Worm (Caenorhabditis elegans) whole organism, L1 larva: ENCODE data around the gene R05A10.7.
A peak's percentile ranks its signal among the peaks of the same experiment; 100 is the strongest.

Experiments used
- C16A3.4 ChIP-seq: fragments of 150-350 bp; optimal IDR thresholded peaks from 2 replicates; lab custom pipeline; 2014; ENCODE audit warnings: missing biosample characterization, missing genetic modification characterization
- C34B4.2 ChIP-seq: sonication (generic microtip); optimal IDR thresholded peaks from 2 replicates; lab custom pipeline; 2017; ENCODE audit warnings: mild to moderate bottlenecking, missing genetic modification characterization, missing compliant biosample characterization
- F16B12.6 ChIP-seq: fragments of 150-350 bp; optimal IDR thresholded peaks from 2 replicates; lab custom pipeline; 2014; ENCODE audit warnings: missing biosample characterization, missing genetic modification characterization
- aha-1 ChIP-seq: fragments of 150-350 bp; optimal IDR thresholded peaks from 2 replicates; lab custom pipeline; 2014; ENCODE audit warnings: missing biosample characterization, missing genetic modification characterization
- alr-1 ChIP-seq: fragments of 200-800 bp; sonication (Bioruptor generic); optimal IDR thresholded peaks from 2 replicates; lab custom pipeline; 2018; ENCODE audit warnings: borderline replicate concordance, mild to moderate bottlenecking, missing genetic modification characterization, missing compliant biosample characterization
- ceh-63 ChIP-seq: fragments of 200-800 bp; sonication (Bioruptor generic); optimal IDR thresholded peaks from 2 replicates; lab custom pipeline; 2018; ENCODE audit warnings: mild to moderate bottlenecking, missing genetic modification characterization, missing compliant biosample characterization
- ceh-90 ChIP-seq: sonication (generic microtip); optimal IDR thresholded peaks from 2 replicates; lab custom pipeline; 2016; ENCODE audit warnings: missing genetic modification characterization, missing compliant biosample characterization
- ces-1 ChIP-seq: fragments of 150-350 bp; optimal IDR thresholded peaks from 2 replicates; lab custom pipeline; 2014; ENCODE audit warnings: missing biosample characterization, missing genetic modification reagents, missing genetic modification characterization
- dpl-1 ChIP-seq, 3 experiments: fragments of 150-350 bp in 2 of 3; sonication (generic microtip) in 1 of 3; optimal IDR thresholded peaks; 2 replicates each; lab custom pipeline; 2014 to 2017; ENCODE audit warnings: missing biosample characterization in 3 of 3, missing genetic modification characterization in 3 of 3, missing genetic modification reagents in 3 of 3
- dsc-1 ChIP-seq: sonication (generic microtip); optimal IDR thresholded peaks from 2 replicates; lab custom pipeline; 2016; ENCODE audit warnings: mild to moderate bottlenecking, missing genetic modification characterization, missing compliant biosample characterization
- efl-1 ChIP-seq, 4 experiments: fragments of 150-350 bp; optimal IDR thresholded peaks in 3 of 4; peaks in 1 of 4; 1 replicate in 1 of 4; 2 replicates in 3 of 4; lab custom pipeline; 2014; ENCODE audit warnings: missing biosample characterization in 2 of 4, missing genetic modification characterization in 2 of 4, missing genetic modification reagents in 2 of 4
- egl-13 ChIP-seq: sonication (generic microtip); optimal IDR thresholded peaks from 2 replicates; lab custom pipeline; 2016; ENCODE audit warnings: missing genotype, missing genetic modification reagents, missing genetic modification characterization, missing compliant biosample characterization
- elt-3 ChIP-seq, 6 experiments: fragments of 150-350 bp in 1 of 6; sonication (generic microtip); optimal IDR thresholded peaks; 2 replicates each; lab custom pipeline; 2017 to 2018; ENCODE audit warnings: missing biosample characterization in 6 of 6, missing genetic modification characterization in 6 of 6, inconsistent platforms in 1 of 6
- fkh-10 ChIP-seq: sonication (generic microtip); optimal IDR thresholded peaks from 2 replicates; lab custom pipeline; 2017; ENCODE audit warnings: missing biosample characterization, missing genetic modification reagents, missing genetic modification characterization
- hlh-17 ChIP-seq: fragments of 200-800 bp; sonication (Bioruptor generic); optimal IDR thresholded peaks from 2 replicates; lab custom pipeline; 2018; ENCODE audit warnings: missing genetic modification characterization, mild to moderate bottlenecking, missing compliant biosample characterization, moderate library complexity, borderline replicate concordance
- hlh-4 ChIP-seq: sonication (generic microtip); optimal IDR thresholded peaks from 2 replicates; lab custom pipeline; 2016; ENCODE audit warnings: mild to moderate bottlenecking, missing genetic modification characterization, missing compliant biosample characterization
- hpl-2 ChIP-seq: fragments of 150-350 bp; optimal IDR thresholded peaks from 2 replicates; lab custom pipeline; 2014; ENCODE audit warnings: missing biosample characterization, missing genetic modification reagents, missing genetic modification characterization
- irx-1 ChIP-seq: sonication (generic microtip); optimal IDR thresholded peaks from 2 replicates; lab custom pipeline; 2016; ENCODE audit warnings: missing genetic modification characterization, missing compliant biosample characterization
- lin-13 ChIP-seq: fragments of 150-350 bp; optimal IDR thresholded peaks from 2 replicates; lab custom pipeline; 2014; ENCODE audit warnings: missing biosample characterization, missing genetic modification reagents, missing genetic modification characterization
- lin-14 ChIP-seq: fragments of 200-800 bp; sonication (Bioruptor generic); optimal IDR thresholded peaks from 2 replicates; lab custom pipeline; 2018; ENCODE audit warnings: mild to moderate bottlenecking, missing genetic modification characterization, moderate library complexity, missing compliant biosample characterization
- lir-3 ChIP-seq: sonication (generic microtip); optimal IDR thresholded peaks from 2 replicates; lab custom pipeline; 2016; ENCODE audit warnings: mild to moderate bottlenecking, missing genetic modification characterization, moderate library complexity, missing compliant biosample characterization; ENCODE audit not compliant: poor library complexity
- lsy-2 ChIP-seq, 2 experiments: fragments of 150-350 bp; optimal IDR thresholded peaks; 2 replicates each; lab custom pipeline; 2014; ENCODE audit warnings: missing biosample characterization in 2 of 2, missing genetic modification characterization in 2 of 2
- mab-9 ChIP-seq: fragments of 200-800 bp; sonication (Bioruptor generic); IDR thresholded peaks from 2 replicates; pipeline ENCODE4 v1.3.6; 2022; ENCODE audit warnings: missing genetic modification reagents, missing genetic modification characterization, missing compliant biosample characterization
- mep-1 ChIP-seq: fragments of 150-350 bp; optimal IDR thresholded peaks from 2 replicates; lab custom pipeline; 2014; ENCODE audit warnings: missing biosample characterization, missing genetic modification characterization
- nhr-12 ChIP-seq: sonication (generic microtip); optimal IDR thresholded peaks from 2 replicates; lab custom pipeline; 2017; ENCODE audit warnings: missing biosample characterization, missing genetic modification characterization
- nhr-20 ChIP-seq: sonication (generic microtip); optimal IDR thresholded peaks from 2 replicates; lab custom pipeline; 2016; ENCODE audit warnings: mild to moderate bottlenecking, missing genetic modification characterization, missing compliant biosample characterization
- nhr-71 ChIP-seq: sonication (generic microtip); optimal IDR thresholded peaks from 2 replicates; lab custom pipeline; 2016; ENCODE audit warnings: mild to moderate bottlenecking, missing genetic modification characterization, moderate library complexity, missing compliant biosample characterization
- nhr-77 ChIP-seq: fragments of 150-350 bp; optimal IDR thresholded peaks from 2 replicates; lab custom pipeline; 2014; ENCODE audit warnings: missing biosample characterization, missing genetic modification characterization
- nhr-84 ChIP-seq: sonication (generic microtip); optimal IDR thresholded peaks from 2 replicates; lab custom pipeline; 2017; ENCODE audit warnings: missing biosample characterization, missing genetic modification characterization
- pag-3 ChIP-seq: sonication (generic microtip); optimal IDR thresholded peaks from 2 replicates; lab custom pipeline; 2017; ENCODE audit warnings: missing genetic modification characterization, mild to moderate bottlenecking, missing compliant biosample characterization, antibody characterized with exemption, borderline replicate concordance; ENCODE audit not compliant: insufficient read depth
- pax-3 ChIP-seq: fragments of 200-800 bp; sonication (Bioruptor generic); optimal IDR thresholded peaks from 2 replicates; lab custom pipeline; 2018; ENCODE audit warnings: mild to moderate bottlenecking, missing genetic modification characterization, moderate library complexity, missing compliant biosample characterization
- rnt-1 ChIP-seq: sonication (generic microtip); optimal IDR thresholded peaks from 2 replicates; lab custom pipeline; 2016; ENCODE audit warnings: mild to moderate bottlenecking, missing genetic modification characterization, moderate library complexity, missing compliant biosample characterization
- skn-1 ChIP-seq: fragments of 150-350 bp; optimal IDR thresholded peaks from 2 replicates; lab custom pipeline; 2014; ENCODE audit warnings: missing biosample characterization, missing genetic modification characterization
- sptf-1 ChIP-seq: fragments of 150-350 bp; optimal IDR thresholded peaks from 2 replicates; lab custom pipeline; 2014; ENCODE audit warnings: missing biosample characterization, missing genetic modification characterization
- sup-37 ChIP-seq: fragments of 200-800 bp; sonication (Bioruptor generic); optimal IDR thresholded peaks from 2 replicates; lab custom pipeline; 2018; ENCODE audit warnings: mild to moderate bottlenecking, missing genetic modification characterization, missing compliant biosample characterization
- tlp-1 ChIP-seq: fragments of 150-350 bp; optimal IDR thresholded peaks from 2 replicates; lab custom pipeline; 2014; ENCODE audit warnings: missing biosample characterization, missing genetic modification characterization
- unc-30 ChIP-seq: sonication (generic microtip); optimal IDR thresholded peaks from 2 replicates; lab custom pipeline; 2017; ENCODE audit warnings: missing biosample characterization, missing genetic modification characterization
- unc-62 ChIP-seq: fragments of 150-350 bp; optimal IDR thresholded peaks from 2 replicates; lab custom pipeline; 2014; ENCODE audit warnings: missing biosample characterization, missing genetic modification reagents, missing genetic modification characterization
- unc-98 ChIP-seq: fragments of 200-800 bp; sonication (Bioruptor generic); IDR thresholded peaks from 2 replicates; pipeline ENCODE4 v1.3.6; 2022; ENCODE audit warnings: missing genetic modification characterization, missing compliant biosample characterization
- zag-1 ChIP-seq: fragments of 150-350 bp; optimal IDR thresholded peaks from 2 replicates; lab custom pipeline; 2014; ENCODE audit warnings: missing biosample characterization, missing genetic modification characterization
- zip-4 ChIP-seq: fragments of 200-800 bp; sonication (Bioruptor generic); optimal IDR thresholded peaks from 2 replicates; lab custom pipeline; 2018; ENCODE audit warnings: mild to moderate bottlenecking, missing genetic modification characterization, moderate library complexity, missing compliant biosample characterization

Gene R05A10.7

DNA sequence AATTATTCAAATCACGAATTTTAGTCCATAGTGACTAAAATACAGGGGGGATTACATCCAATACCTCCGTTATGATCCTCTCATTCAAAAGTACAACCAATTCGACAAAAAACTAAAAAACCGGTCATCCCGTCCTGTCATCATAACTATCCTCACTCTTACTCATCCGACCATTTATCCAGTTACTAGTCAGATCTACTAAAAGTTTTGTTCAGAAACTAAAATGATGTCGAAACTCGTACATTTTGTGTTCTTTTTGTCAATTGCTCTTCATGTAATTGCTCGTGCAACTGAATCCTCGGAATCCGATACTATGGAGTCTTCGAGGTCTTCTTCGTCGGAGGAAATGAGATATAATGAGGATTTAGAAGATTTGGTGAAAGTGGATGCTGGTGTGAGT, 14.4 kb upstream of the R05A10.7 start, which contains the start of gene R05A10.2:
Gene R05A10.2 (plus strand): TSS at position 214 of the 400 bp plus-strand sequence.
- TF ChIP-seq efl-1 (optimal IDR thresholded peaks at IDR 0.05; lab: Kevin White, UChicago) = no peak
- peak in 1 of 2 experiments; percentile 71 for TF ChIP-seq efl-1 (GFP tag; optimal IDR thresholded peaks at IDR 0.05 in 1 of 2; lab: Kevin White, UChicago)
- TF ChIP-seq ces-1 = no peak

DNA sequence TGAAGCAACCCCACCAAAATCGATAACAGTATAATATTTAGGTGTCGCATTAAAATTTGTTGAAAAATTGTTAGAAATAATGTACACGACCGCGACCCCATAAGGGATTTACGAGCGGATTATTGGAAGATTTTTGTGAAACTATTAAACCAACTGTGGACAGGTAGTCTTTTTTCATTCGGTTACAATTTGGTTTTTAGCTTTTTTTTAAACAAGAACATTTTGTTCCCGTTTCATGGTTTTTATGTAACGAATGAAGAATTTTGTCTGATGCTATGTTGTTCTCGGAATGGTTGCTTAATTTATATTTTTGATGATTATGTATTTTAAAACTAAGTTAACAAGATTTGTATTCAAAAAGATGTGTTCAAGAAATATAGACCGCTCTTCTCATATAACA, 13.7 kb upstream of the R05A10.7 start, which contains the start of gene R05A10.3:
Gene R05A10.3 (minus strand): TSS at position 101 of the 400 bp plus-strand sequence.
- TF ChIP-seq ceh-90 (tag; lab: Kevin White, UChicago) (no peak), dsc-1 (tag; lab: Kevin White, UChicago) (no peak), sup-37 (GFP tag; lab: Kevin White, UChicago) (no peak), aha-1 (tag; lab: Kevin White, UChicago) (no peak), zag-1 (tag; lab: Kevin White, UChicago) (no peak), unc-98 (GFP tag; lab: Robert Waterston, UW) (no peak), lsy-2 (tag; optimal IDR thresholded peaks at IDR 0.05; lab: Kevin White, UChicago) (no peak), nhr-71 (tag; lab: Kevin White, UChicago) (no peak)

DNA sequence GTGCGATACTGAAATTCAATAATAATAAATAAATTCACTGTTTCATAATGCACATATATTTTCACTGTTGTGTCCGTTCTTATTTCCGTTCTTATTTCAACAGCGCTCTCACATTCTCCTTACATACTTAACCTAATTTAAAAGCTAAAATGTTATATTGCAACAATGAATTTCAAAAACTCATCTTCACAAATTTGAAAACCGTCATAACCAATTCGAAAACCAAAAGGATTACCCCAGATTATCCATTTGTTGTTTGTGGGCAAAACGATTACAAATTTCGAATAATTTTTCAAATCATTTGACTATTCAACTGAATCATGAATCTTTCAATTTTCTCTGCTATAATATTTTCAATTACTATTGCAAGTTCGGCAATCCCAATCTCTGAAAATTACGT, 9.5 kb upstream of the R05A10.7 start, which contains the start of gene R05A10.4:
Gene R05A10.4 (plus strand): TSS at position 301 of the 400 bp plus-strand sequence.
- no peak for TF ChIP-seq unc-62 (GFP tag; lab: Kevin White, UChicago)
- TF ChIP-seq, all 84 proteins: peak for 0

DNA sequence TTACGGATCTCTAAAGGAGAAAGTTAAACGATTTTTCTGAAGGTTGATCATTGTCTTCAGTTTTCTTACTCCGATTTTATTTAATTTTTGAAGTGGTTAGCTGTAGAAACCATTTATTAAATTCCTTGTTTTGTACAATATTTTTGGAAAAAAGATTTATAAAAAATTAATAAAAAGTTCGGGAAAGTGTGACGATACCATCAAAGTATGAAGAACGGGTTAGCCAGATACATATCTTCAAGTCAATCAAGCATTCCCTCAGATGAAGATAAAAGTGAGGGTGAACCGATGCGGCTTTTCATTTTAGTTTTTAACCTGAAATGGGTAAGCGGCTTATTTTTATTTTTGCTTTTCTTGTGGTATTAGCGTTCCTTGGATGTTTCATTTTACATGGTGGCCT, 2.8 kb upstream of the R05A10.7 start, which contains the start of gene R05A10.6:
Gene R05A10.6 (plus strand): TSS at position 301 of the 400 bp plus-strand sequence.
- no peak for TF ChIP-seq unc-30
- no peak for TF ChIP-seq nhr-20 (tag; lab: Kevin White, UChicago)
- TF ChIP-seq egl-13 (tag; lab: Kevin White, UChicago) = no peak
- no peak for TF ChIP-seq mep-1 (tag; lab: Kevin White, UChicago)
- TF ChIP-seq F16B12.6 (tag; lab: Kevin White, UChicago) = no peak
- no peak for TF ChIP-seq ceh-63 (GFP tag; lab: Kevin White, UChicago)
- no peak for TF ChIP-seq dpl-1 (GFP tag; optimal IDR thresholded peaks at IDR 0.05; lab: Kevin White, UChicago)
- TF ChIP-seq ces-1 = no peak
- TF ChIP-seq hpl-2 (GFP tag; lab: Kevin White, UChicago) = no peak
- TF ChIP-seq C16A3.4 = no peak
- TF ChIP-seq elt-3 (tag; optimal IDR thresholded peaks at IDR 0.05; lab: Kevin White, UChicago) = no peak
- no peak for TF ChIP-seq hlh-4 (tag; lab: Kevin White, UChicago)
- no peak for TF ChIP-seq lsy-2 (tag; optimal IDR thresholded peaks at IDR 0.05; lab: Kevin White, UChicago)
- TF ChIP-seq, all 84 proteins: peak for 0

DNA sequence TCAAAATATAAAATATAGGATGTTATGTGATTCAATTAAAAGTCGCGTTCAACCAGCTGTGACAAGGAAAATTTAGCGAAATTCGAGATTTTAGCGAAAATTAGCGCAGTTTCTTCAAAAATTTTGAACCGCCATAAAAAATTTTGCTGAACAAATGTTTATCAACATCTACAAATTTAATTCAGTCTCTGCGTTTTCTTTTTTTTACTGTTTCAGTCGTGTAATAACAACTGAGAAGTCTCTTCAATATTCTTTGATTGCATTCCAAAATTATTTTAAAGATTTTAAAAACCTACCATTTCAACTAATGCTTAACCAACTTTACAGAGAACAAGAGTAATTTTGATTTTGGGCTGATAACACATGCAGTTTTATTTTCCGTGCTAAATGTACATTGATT, 1.4 kb upstream of the R05A10.7 start:
- no peak for TF ChIP-seq efl-1 (optimal IDR thresholded peaks at IDR 0.05; lab: Kevin White, UChicago)
- no peak for TF ChIP-seq efl-1 (GFP tag; optimal IDR thresholded peaks at IDR 0.05 in 1 of 2; lab: Kevin White, UChicago)
- TF ChIP-seq pag-3 = no peak
- TF ChIP-seq lir-3 = no peak
- no peak for TF ChIP-seq tlp-1 (tag; lab: Kevin White, UChicago)
- TF ChIP-seq lin-13 = no peak
- no peak for TF ChIP-seq hlh-4 (tag; lab: Kevin White, UChicago)
- no peak for TF ChIP-seq sptf-1
- no peak for TF ChIP-seq C34B4.2 (tag; lab: Kevin White, UChicago)
- no peak for TF ChIP-seq alr-1 (tag; lab: Kevin White, UChicago)

DNA sequence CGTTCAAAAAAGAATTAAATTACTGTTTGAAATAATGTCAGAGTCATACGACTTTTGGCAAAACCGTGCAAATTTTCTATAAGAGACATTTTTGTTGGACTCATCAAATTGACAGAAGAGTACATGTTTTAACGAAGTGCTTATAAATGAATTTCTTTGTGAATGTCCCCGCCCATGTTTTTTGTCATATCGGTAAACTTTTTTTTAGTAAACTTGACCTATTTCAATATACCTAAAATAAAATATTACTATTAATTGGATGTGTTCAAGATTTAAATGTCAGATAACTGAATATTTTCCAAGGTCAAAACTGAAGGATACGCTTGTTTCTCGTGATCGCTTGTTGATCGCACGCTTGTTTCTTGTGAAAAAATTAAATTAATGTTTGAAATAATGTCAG, 4.6 kb downstream of the R05A10.7 start, which contains the start of gene R05A10.8:
Gene R05A10.8 (minus strand): TSS at position 101 of the 400 bp plus-strand sequence.
- TF ChIP-seq irx-1 (tag; lab: Kevin White, UChicago) (no peak), mep-1 (tag; lab: Kevin White, UChicago) (no peak), lin-14 (no peak), skn-1 (tag; lab: Kevin White, UChicago) (no peak), pax-3 (no peak), hlh-17 (no peak), nhr-12 (no peak), F16B12.6 (tag; lab: Kevin White, UChicago) (no peak), elt-3 (tag; optimal IDR thresholded peaks at IDR 0.05; lab: Kevin White, UChicago) (no peak), rnt-1 (tag; lab: Kevin White, UChicago) (no peak), nhr-77 (tag; lab: Kevin White, UChicago) (no peak), mab-9 (no peak), nhr-84 (tag; lab: Kevin White, UChicago) (no peak), zip-4 (GFP tag; lab: Kevin White, UChicago) (no peak), nhr-20 (tag; lab: Kevin White, UChicago) (no peak), fkh-10 (GFP tag; lab: Kevin White, UChicago) (no peak)
